Worm (Caenorhabditis elegans) whole organism, L1 larva: Measurements from ENCODE around the gene mig-38.

Experiments
- C04F5.9 ChIP-seq: sonication (generic microtip); optimal IDR thresholded peaks from 2 replicates; lab custom pipeline; 2016; ENCODE audit warnings: missing genetic modification characterization, missing compliant biosample characterization
- C16A3.4 ChIP-seq: fragments of 150-350 bp; optimal IDR thresholded peaks from 2 replicates; lab custom pipeline; 2014; ENCODE audit warnings: missing biosample characterization, missing genetic modification characterization
- F16B12.6 ChIP-seq: fragments of 150-350 bp; optimal IDR thresholded peaks from 2 replicates; lab custom pipeline; 2014; ENCODE audit warnings: missing biosample characterization, missing genetic modification characterization
- alr-1 ChIP-seq: fragments of 200-800 bp; sonication (Bioruptor generic); optimal IDR thresholded peaks from 2 replicates; lab custom pipeline; 2018; ENCODE audit warnings: borderline replicate concordance, mild to moderate bottlenecking, missing genetic modification characterization, missing compliant biosample characterization
- ama-1 ChIP-seq: fragments of 150-350 bp; optimal IDR thresholded peaks from 2 replicates; lab custom pipeline; 2014
- blmp-1 ChIP-seq: fragments of 150-350 bp; optimal IDR thresholded peaks from 2 replicates; lab custom pipeline; 2014; ENCODE audit warnings: missing biosample characterization, missing genetic modification characterization
- ceh-8 ChIP-seq: fragments of 200-800 bp; sonication (Bioruptor generic); optimal IDR thresholded peaks from 2 replicates; lab custom pipeline; 2018; ENCODE audit warnings: mild to moderate bottlenecking, missing genetic modification characterization, moderate library complexity, missing compliant biosample characterization
- ceh-82 ChIP-seq, 3 experiments: fragments of 150-350 bp in 1 of 3; sonication (generic microtip) in 2 of 3; optimal IDR thresholded peaks; 2 replicates each; lab custom pipeline; 2014 to 2017; ENCODE audit warnings: missing biosample characterization in 3 of 3, missing genetic modification characterization in 3 of 3
- ceh-88 ChIP-seq: fragments of 200-800 bp; sonication (Bioruptor generic); IDR thresholded peaks from 2 replicates; pipeline ENCODE4 v1.3.6; 2022; ENCODE audit warnings: missing genetic modification characterization, missing compliant biosample characterization
- ceh-90 ChIP-seq: sonication (generic microtip); optimal IDR thresholded peaks from 2 replicates; lab custom pipeline; 2016; ENCODE audit warnings: missing genetic modification characterization, missing compliant biosample characterization
- dsc-1 ChIP-seq: sonication (generic microtip); optimal IDR thresholded peaks from 2 replicates; lab custom pipeline; 2016; ENCODE audit warnings: mild to moderate bottlenecking, missing genetic modification characterization, missing compliant biosample characterization
- egl-13 ChIP-seq: sonication (generic microtip); optimal IDR thresholded peaks from 2 replicates; lab custom pipeline; 2016; ENCODE audit warnings: missing genotype, missing genetic modification reagents, missing genetic modification characterization, missing compliant biosample characterization
- elt-3 ChIP-seq, 6 experiments: fragments of 150-350 bp in 1 of 6; sonication (generic microtip); optimal IDR thresholded peaks; 2 replicates each; lab custom pipeline; 2017 to 2018; ENCODE audit warnings: missing biosample characterization in 6 of 6, missing genetic modification characterization in 6 of 6, inconsistent platforms in 1 of 6
- ets-5 ChIP-seq: fragments of 200-800 bp; sonication (Bioruptor generic); IDR thresholded peaks from 2 replicates; pipeline ENCODE4 v1.3.6; 2022; ENCODE audit warnings: missing genetic modification characterization, missing compliant biosample characterization
- fkh-10 ChIP-seq: sonication (generic microtip); optimal IDR thresholded peaks from 2 replicates; lab custom pipeline; 2017; ENCODE audit warnings: missing biosample characterization, missing genetic modification reagents, missing genetic modification characterization
- fkh-4 ChIP-seq: sonication (generic microtip); optimal IDR thresholded peaks from 2 replicates; lab custom pipeline; 2016; ENCODE audit warnings: missing compliant biosample characterization, missing genetic modification characterization, borderline replicate concordance
- fkh-8 ChIP-seq: sonication (generic microtip); optimal IDR thresholded peaks from 2 replicates; lab custom pipeline; 2016; ENCODE audit warnings: mild to moderate bottlenecking, missing genetic modification characterization, missing compliant biosample characterization
- grh-1 ChIP-seq: fragments of 200-800 bp; sonication (Bioruptor generic); IDR thresholded peaks from 2 replicates; pipeline ENCODE4 v1.3.6; 2022; ENCODE audit warnings: missing genetic modification reagents, missing genetic modification characterization, missing compliant biosample characterization
- hlh-17 ChIP-seq: fragments of 200-800 bp; sonication (Bioruptor generic); optimal IDR thresholded peaks from 2 replicates; lab custom pipeline; 2018; ENCODE audit warnings: missing genetic modification characterization, mild to moderate bottlenecking, missing compliant biosample characterization, moderate library complexity, borderline replicate concordance
- hlh-4 ChIP-seq: sonication (generic microtip); optimal IDR thresholded peaks from 2 replicates; lab custom pipeline; 2016; ENCODE audit warnings: mild to moderate bottlenecking, missing genetic modification characterization, missing compliant biosample characterization
- hpl-2 ChIP-seq: fragments of 150-350 bp; optimal IDR thresholded peaks from 2 replicates; lab custom pipeline; 2014; ENCODE audit warnings: missing biosample characterization, missing genetic modification reagents, missing genetic modification characterization
- jun-1 ChIP-seq: fragments of 150-350 bp; optimal IDR thresholded peaks from 2 replicates; lab custom pipeline; 2014; ENCODE audit warnings: missing biosample characterization, missing genetic modification reagents, missing genetic modification characterization
- lin-14 ChIP-seq: fragments of 200-800 bp; sonication (Bioruptor generic); optimal IDR thresholded peaks from 2 replicates; lab custom pipeline; 2018; ENCODE audit warnings: mild to moderate bottlenecking, missing genetic modification characterization, moderate library complexity, missing compliant biosample characterization
- lin-15B ChIP-seq: fragments of 150-350 bp; sonication (generic microtip); optimal IDR thresholded peaks from 3 replicates; lab custom pipeline; 2014; ENCODE audit warnings: missing biosample characterization, missing genetic modification characterization
- lin-35 ChIP-seq, 2 experiments: fragments of 150-350 bp; optimal IDR thresholded peaks; 2 replicates each; lab custom pipeline; 2014; ENCODE audit warnings: missing biosample characterization in 2 of 2, missing genetic modification characterization in 2 of 2, missing genetic modification reagents in 2 of 2
- lir-3 ChIP-seq: sonication (generic microtip); optimal IDR thresholded peaks from 2 replicates; lab custom pipeline; 2016; ENCODE audit warnings: mild to moderate bottlenecking, missing genetic modification characterization, moderate library complexity, missing compliant biosample characterization; ENCODE audit not compliant: poor library complexity
- lsy-2 ChIP-seq, 2 experiments: fragments of 150-350 bp; optimal IDR thresholded peaks; 2 replicates each; lab custom pipeline; 2014; ENCODE audit warnings: missing biosample characterization in 2 of 2, missing genetic modification characterization in 2 of 2
- mdl-1 ChIP-seq, 2 experiments: fragments of 150-350 bp; optimal IDR thresholded peaks; 2 replicates each; lab custom pipeline; 2014 to 2017; ENCODE audit warnings: missing biosample characterization in 2 of 2, missing genetic modification characterization in 2 of 2, inconsistent platforms in 1 of 2
- mep-1 ChIP-seq: fragments of 150-350 bp; optimal IDR thresholded peaks from 2 replicates; lab custom pipeline; 2014; ENCODE audit warnings: missing biosample characterization, missing genetic modification characterization
- nhr-12 ChIP-seq: sonication (generic microtip); optimal IDR thresholded peaks from 2 replicates; lab custom pipeline; 2017; ENCODE audit warnings: missing biosample characterization, missing genetic modification characterization
- nhr-19 ChIP-seq: fragments of 200-800 bp; sonication (Bioruptor generic); conservative IDR thresholded peaks from 2 replicates; pipeline ENCODE4 v1.3.6; 2022; ENCODE audit warnings: missing genetic modification characterization, missing compliant biosample characterization
- nhr-20 ChIP-seq: sonication (generic microtip); optimal IDR thresholded peaks from 2 replicates; lab custom pipeline; 2016; ENCODE audit warnings: mild to moderate bottlenecking, missing genetic modification characterization, missing compliant biosample characterization
- nhr-237 ChIP-seq: fragments of 150-350 bp; optimal IDR thresholded peaks from 2 replicates; lab custom pipeline; 2014; ENCODE audit warnings: missing biosample characterization, missing genetic modification characterization
- nhr-28 ChIP-seq: fragments of 150-350 bp; optimal IDR thresholded peaks from 2 replicates; lab custom pipeline; 2014; ENCODE audit warnings: missing biosample characterization, missing genetic modification characterization
- nhr-47 ChIP-seq: sonication (generic microtip); optimal IDR thresholded peaks from 2 replicates; lab custom pipeline; 2016; ENCODE audit warnings: mild to moderate bottlenecking, missing genetic modification characterization, moderate library complexity, missing compliant biosample characterization
- nhr-90 ChIP-seq: sonication (generic microtip); optimal IDR thresholded peaks from 2 replicates; lab custom pipeline; 2016; ENCODE audit warnings: mild to moderate bottlenecking, missing genetic modification characterization, missing compliant biosample characterization; ENCODE audit not compliant: poor library complexity
- pax-3 ChIP-seq: fragments of 200-800 bp; sonication (Bioruptor generic); optimal IDR thresholded peaks from 2 replicates; lab custom pipeline; 2018; ENCODE audit warnings: mild to moderate bottlenecking, missing genetic modification characterization, moderate library complexity, missing compliant biosample characterization
- pqm-1 ChIP-seq: sonication (generic microtip); optimal IDR thresholded peaks from 3 replicates; lab custom pipeline; 2017; ENCODE audit warnings: missing biosample characterization, missing genetic modification characterization
- skn-1 ChIP-seq: fragments of 150-350 bp; optimal IDR thresholded peaks from 2 replicates; lab custom pipeline; 2014; ENCODE audit warnings: missing biosample characterization, missing genetic modification characterization
- snu-23 ChIP-seq: sonication (generic microtip); optimal IDR thresholded peaks from 2 replicates; lab custom pipeline; 2016; ENCODE audit warnings: missing genetic modification characterization, missing compliant biosample characterization
- tbx-2 ChIP-seq: sonication (generic microtip); optimal IDR thresholded peaks from 2 replicates; lab custom pipeline; 2016; ENCODE audit warnings: missing genetic modification characterization, missing compliant biosample characterization
- unc-130 ChIP-seq: fragments of 150-350 bp; optimal IDR thresholded peaks from 2 replicates; lab custom pipeline; 2017; ENCODE audit warnings: missing biosample characterization, missing genetic modification characterization, inconsistent platforms
- unc-30 ChIP-seq: sonication (generic microtip); optimal IDR thresholded peaks from 2 replicates; lab custom pipeline; 2017; ENCODE audit warnings: missing biosample characterization, missing genetic modification characterization
- unc-98 ChIP-seq: fragments of 200-800 bp; sonication (Bioruptor generic); IDR thresholded peaks from 2 replicates; pipeline ENCODE4 v1.3.6; 2022; ENCODE audit warnings: missing genetic modification characterization, missing compliant biosample characterization
- xbp-1 ChIP-seq: sonication (generic microtip); optimal IDR thresholded peaks from 2 replicates; lab custom pipeline; 2016; ENCODE audit warnings: missing genetic modification characterization, missing compliant biosample characterization
- zag-1 ChIP-seq: fragments of 150-350 bp; optimal IDR thresholded peaks from 2 replicates; lab custom pipeline; 2014; ENCODE audit warnings: missing biosample characterization, missing genetic modification characterization
- zip-4 ChIP-seq: fragments of 200-800 bp; sonication (Bioruptor generic); optimal IDR thresholded peaks from 2 replicates; lab custom pipeline; 2018; ENCODE audit warnings: mild to moderate bottlenecking, missing genetic modification characterization, moderate library complexity, missing compliant biosample characterization
- ztf-11 ChIP-seq, 2 experiments: sonication (generic microtip); optimal IDR thresholded peaks; 2 replicates each; lab custom pipeline; 2016 to 2017; ENCODE audit warnings: missing genetic modification characterization in 2 of 2, missing biosample characterization in 1 of 2, missing compliant biosample characterization in 1 of 2
- ztf-4 ChIP-seq: fragments of 150-350 bp; optimal IDR thresholded peaks from 2 replicates; lab custom pipeline; 2014; ENCODE audit warnings: missing biosample characterization, missing genetic modification characterization

The mig-38 gene

ce11 chrIV:11635437-11636408, 41.7 kb downstream of the mig-38 start, which contains the start of gene mars-1 (continued):
- TF ChIP-seq ztf-4 (tag; lab: Kevin White, UChicago) = peak; percentile 4
- peak; percentile 56 for TF ChIP-seq egl-13 (tag; lab: Kevin White, UChicago)
- peak; percentile 52 for TF ChIP-seq dsc-1 (tag; lab: Kevin White, UChicago)
- TF ChIP-seq hlh-4 (tag; lab: Kevin White, UChicago) = no peak
- TF ChIP-seq jun-1 (tag; lab: Kevin White, UChicago) = peak; percentile 60
- peak; percentile 66 to 84 for TF ChIP-seq lin-35 (GFP tag; optimal IDR thresholded peaks at IDR 0.05; lab: Kevin White, UChicago)
- TF ChIP-seq xbp-1 = peak; percentile 77
- no peak for TF ChIP-seq zag-1 (tag; lab: Kevin White, UChicago)
- TF ChIP-seq fkh-4 (tag; lab: Kevin White, UChicago) = no peak
- TF ChIP-seq ceh-8 = no peak
- peak; percentile 86 for TF ChIP-seq nhr-20 (tag; lab: Kevin White, UChicago)
- no peak for TF ChIP-seq ets-5 (GFP tag; lab: Robert Waterston, UW)
- no peak for TF ChIP-seq hlh-17
- no peak for TF ChIP-seq nhr-12
- TF ChIP-seq mep-1 (tag; lab: Kevin White, UChicago) = peak; percentile 84
- peak; percentile 60; the same call in 1 of the 2 replicates for TF ChIP-seq ceh-88 (GFP tag; lab: Robert Waterston, UW)
- peak; percentile 85 for TF ChIP-seq snu-23 (GFP tag; lab: Kevin White, UChicago)
- peak; percentile 19 for TF ChIP-seq F16B12.6 (tag; lab: Kevin White, UChicago)
- TF ChIP-seq skn-1 (tag; lab: Kevin White, UChicago) = peak; percentile 34
- peak; percentile 73 for TF ChIP-seq tbx-2 (tag; lab: Kevin White, UChicago)
- peak; percentile 76 for TF ChIP-seq lir-3 (tag; lab: Kevin White, UChicago)
- TF ChIP-seq ama-1 (lab: Kevin White, UChicago) = no peak
- TF ChIP-seq lin-15B = peak; percentile 52
- no peak; the same call in 1 of the 2 replicates for TF ChIP-seq grh-1
- no peak for TF ChIP-seq alr-1 (tag; lab: Kevin White, UChicago)
- TF ChIP-seq ceh-82 (tag; optimal IDR thresholded peaks at IDR 0.05; lab: Kevin White, UChicago) = peak; percentile 12 to 53 (median 49)
- peak; percentile 82 for TF ChIP-seq nhr-47 (tag; lab: Kevin White, UChicago)
- peak in 1 of 2 experiments; percentile 60 for TF ChIP-seq ztf-11 (tag; optimal IDR thresholded peaks at IDR 0.05; lab: Kevin White, UChicago)
- peak; percentile 86 for TF ChIP-seq fkh-8 (tag; lab: Kevin White, UChicago)
- TF ChIP-seq C16A3.4 = peak; percentile 89
- TF ChIP-seq C04F5.9 (tag; lab: Kevin White, UChicago) = peak; percentile 62
- TF ChIP-seq mdl-1 (tag; optimal IDR thresholded peaks at IDR 0.05; lab: Kevin White, UChicago) = no peak
- TF ChIP-seq nhr-237 (tag; lab: Kevin White, UChicago) = peak; percentile 51
- no peak for TF ChIP-seq unc-30 (tag; lab: Kevin White, UChicago)
- TF ChIP-seq nhr-28 = no peak
- TF ChIP-seq ceh-90 (tag; lab: Kevin White, UChicago) = peak; percentile 45
- peak; percentile 7; the same call in 1 of the 2 replicates for TF ChIP-seq unc-98
- TF ChIP-seq blmp-1 (tag; lab: Kevin White, UChicago) = peak; percentile 12
- peak; percentile 68 for TF ChIP-seq hpl-2
- TF ChIP-seq zip-4 (GFP tag; lab: Kevin White, UChicago) = no peak
- TF ChIP-seq, all 84 proteins: peak for 50

- TF ChIP-seq zag-1 (tag; lab: Kevin White, UChicago) (no peak), lin-14 (GFP tag; lab: Kevin White, UChicago) (peak; percentile 70), pax-3 (tag; lab: Kevin White, UChicago) (no peak), ama-1 (lab: Kevin White, UChicago) (no peak), nhr-90 (tag; lab: Kevin White, UChicago) (peak; percentile 30), C16A3.4 (peak; percentile 53), lin-35 (GFP tag; optimal IDR thresholded peaks at IDR 0.05; lab: Kevin White, UChicago) (peak; percentile 22 to 71), elt-3 (tag; optimal IDR thresholded peaks at IDR 0.05; lab: Kevin White, UChicago) (peak in 2 of 6 experiments; percentile 16 to 67), xbp-1 (peak; percentile 10), nhr-19 (GFP tag; lab: Robert Waterston, UW) (peak; percentile 77), mdl-1 (tag; optimal IDR thresholded peaks at IDR 0.05; lab: Kevin White, UChicago) (peak in 1 of 2 experiments; percentile 91), unc-130 (peak; percentile 54), lir-3 (tag; lab: Kevin White, UChicago) (peak; percentile 54), ztf-4 (tag; lab: Kevin White, UChicago) (peak; percentile 66), pqm-1 (tag; lab: Kevin White, UChicago) (no peak), blmp-1 (tag; lab: Kevin White, UChicago) (peak; percentile 76), fkh-10 (GFP tag; lab: Kevin White, UChicago) (no peak), lsy-2 (tag; optimal IDR thresholded peaks at IDR 0.05; lab: Kevin White, UChicago) (peak; percentile 26 to 65), C04F5.9 (tag; lab: Kevin White, UChicago) (no peak)
Observed at ce11 chrIV:11636409-11636723, 42.3 kb downstream of the mig-38 start, which contains the start of gene F58B3.6. Gene F58B3.6 (plus strand): TSS chrIV:11636648.
